Worm (Caenorhabditis elegans) whole organism, late embryonic: ENCODE data around the gene fpn-1.2.

Experiments used
- ceh-18 ChIP-seq: sonication (generic microtip); optimal IDR thresholded peaks from 2 replicates; lab custom pipeline; 2016; ENCODE audit warnings: missing genetic modification characterization, missing compliant biosample characterization
- ceh-2 ChIP-seq: sonication (generic microtip); optimal IDR thresholded peaks from 2 replicates; lab custom pipeline; 2016; ENCODE audit warnings: missing genotype, missing genetic modification characterization, missing compliant biosample characterization
- lin-11 ChIP-seq: fragments of 200-800 bp; sonication (Bioruptor generic); optimal IDR thresholded peaks from 2 replicates; lab custom pipeline; 2018; ENCODE audit warnings: mild to moderate bottlenecking, missing genetic modification characterization, missing compliant biosample characterization

DNA sequence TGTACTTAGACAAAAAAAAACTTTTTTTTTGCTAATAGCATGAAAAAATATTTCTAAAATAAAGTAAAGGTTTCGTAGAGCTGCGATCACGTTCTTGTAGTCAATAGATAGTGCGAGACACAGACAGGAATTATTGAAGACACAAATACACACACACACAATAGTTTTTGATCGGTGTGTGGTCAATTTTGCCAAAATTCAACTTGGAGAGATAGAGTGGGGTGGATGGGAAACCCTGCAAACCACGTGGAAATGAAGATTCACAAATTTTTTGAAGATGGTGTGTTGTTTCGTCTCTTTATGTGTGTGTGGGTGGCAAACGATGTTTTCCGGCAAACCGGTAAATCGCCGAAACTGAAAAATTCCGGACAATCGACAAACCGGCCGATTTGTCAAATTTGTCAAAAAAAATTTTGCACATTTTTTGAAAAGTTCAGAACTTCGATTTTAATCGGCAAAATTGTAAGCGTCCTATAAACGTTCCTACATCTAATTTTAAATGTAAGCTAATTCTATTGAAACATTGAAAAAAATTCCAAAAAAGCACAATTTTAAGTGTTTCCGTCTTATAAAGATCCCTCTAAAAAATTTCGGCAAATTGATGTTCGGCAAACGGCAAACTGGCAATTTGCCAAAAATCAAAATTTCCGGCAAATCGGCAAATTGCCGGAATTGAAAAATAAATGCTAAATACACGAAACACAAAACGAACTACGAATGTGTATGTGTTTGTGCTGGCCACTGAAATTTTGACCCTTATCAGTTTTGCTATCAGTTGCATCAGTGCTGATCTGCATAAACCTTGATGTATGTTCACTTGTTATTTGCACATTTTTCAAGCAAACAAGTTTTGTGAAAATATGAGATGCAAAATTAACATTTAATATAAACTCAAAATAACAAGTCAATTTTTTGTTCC lies 31.7 kb downstream of the fpn-1.2 start:
- TF ChIP-seq ceh-18 (tag; lab: Kevin White, UChicago) (no peak), lin-11 (tag; lab: Kevin White, UChicago) (no peak), ceh-2 (no peak)
